Fruit fly (Drosophila melanogaster) whole organism, embryonic: Measurements from ENCODE around the gene CG32544.

Experiments
- Antp ChIP-seq: fragments of 200-800 bp; sonication (Bioruptor generic); optimal IDR thresholded peaks from 3 replicates; lab custom pipeline; 2016; ENCODE audit warnings: missing biosample characterization, missing genetic modification characterization
- CG10321 ChIP-seq: fragments of 200-800 bp; sonication (Bioruptor generic); IDR thresholded peaks from 2 replicates; pipeline ENCODE4 v1.3.6; 2022; ENCODE audit warnings: missing biosample characterization, missing genetic modification characterization
- CG10462 ChIP-seq: fragments of 200-800 bp; sonication (Bioruptor generic); optimal IDR thresholded peaks from 2 replicates; lab custom pipeline; 2016; ENCODE audit warnings: missing biosample characterization, missing genetic modification characterization
- CG10654 ChIP-seq: fragments of 200-800 bp; sonication (Bioruptor generic); optimal IDR thresholded peaks from 2 replicates; lab custom pipeline; 2016; ENCODE audit warnings: missing biosample characterization, missing genetic modification characterization
- CG11093 ChIP-seq: fragments of 200-800 bp; sonication (Bioruptor generic); IDR thresholded peaks from 3 replicates; pipeline ENCODE4 v1.3.6; 2022; ENCODE audit warnings: missing biosample characterization, missing genetic modification characterization
- CG12155 ChIP-seq: fragments of 200-800 bp; sonication (Bioruptor generic); optimal IDR thresholded peaks from 3 replicates; lab custom pipeline; 2016; ENCODE audit warnings: missing biosample characterization, missing genetic modification characterization
- CG1233 ChIP-seq: fragments of 200-800 bp; sonication (Bioruptor generic); optimal IDR thresholded peaks from 4 replicates; lab custom pipeline; 2018; ENCODE audit warnings: missing biosample characterization, mild to moderate bottlenecking, missing genetic modification characterization
- CG13296 ChIP-seq: fragments of 200-800 bp; sonication (Bioruptor generic); optimal IDR thresholded peaks from 3 replicates; lab custom pipeline; 2018; ENCODE audit warnings: missing biosample characterization, mild to moderate bottlenecking, missing genetic modification characterization
- CG13424 ChIP-seq: fragments of 200-800 bp; sonication (Bioruptor generic); optimal IDR thresholded peaks from 2 replicates; lab custom pipeline; 2019; ENCODE audit warnings: missing biosample characterization, mild to moderate bottlenecking, missing genetic modification characterization, moderate library complexity
- CG14014 ChIP-seq: fragments of 200-800 bp; sonication (Bioruptor generic); IDR thresholded peaks from 2 replicates; pipeline ENCODE4 v1.3.6; 2022; ENCODE audit warnings: missing biosample characterization, missing genetic modification characterization
- CG16863 ChIP-seq: fragments of 200-800 bp; sonication (Bioruptor generic); optimal IDR thresholded peaks from 3 replicates; lab custom pipeline; 2016; ENCODE audit warnings: missing biosample characterization, missing genetic modification characterization
- CG17186 ChIP-seq: fragments of 200-800 bp; sonication (Bioruptor generic); optimal IDR thresholded peaks from 3 replicates; lab custom pipeline; 2017; ENCODE audit warnings: missing biosample characterization, missing genetic modification reagents, missing genetic modification characterization
- CG2116 ChIP-seq: fragments of 200-800 bp; sonication (Bioruptor generic); optimal IDR thresholded peaks from 3 replicates; lab custom pipeline; 2018; ENCODE audit warnings: missing biosample characterization, mild to moderate bottlenecking, missing genetic modification characterization
- CG2678 ChIP-seq: fragments of 200-800 bp; sonication (Bioruptor generic); optimal IDR thresholded peaks from 3 replicates; lab custom pipeline; 2019; ENCODE audit warnings: missing biosample characterization, mild to moderate bottlenecking, missing genetic modification characterization, moderate library complexity
- CG30403 ChIP-seq: fragments of 200-800 bp; sonication (Bioruptor generic); optimal IDR thresholded peaks from 3 replicates; lab custom pipeline; 2016; ENCODE audit warnings: missing biosample characterization, missing genetic modification characterization
- CG43689 ChIP-seq: fragments of 200-800 bp; sonication (Bioruptor generic); IDR thresholded peaks from 2 replicates; pipeline ENCODE4 v1.3.6; 2022; ENCODE audit warnings: missing biosample characterization, missing genetic modification characterization
- CG6689 ChIP-seq: fragments of 200-800 bp; sonication (Bioruptor generic); IDR thresholded peaks from 2 replicates; pipeline ENCODE4 v1.3.6; 2022; ENCODE audit warnings: missing biosample characterization, missing genetic modification characterization
- CG6791 ChIP-seq: fragments of 200-800 bp; sonication (Bioruptor generic); IDR thresholded peaks from 3 replicates; pipeline ENCODE4 v1.3.6; 2022; ENCODE audit warnings: missing biosample characterization, missing genetic modification characterization; ENCODE audit not compliant: partially characterized antibody
- CG6854 ChIP-seq: fragments of 200-800 bp; sonication (Bioruptor generic); optimal IDR thresholded peaks from 3 replicates; lab custom pipeline; 2017; ENCODE audit warnings: missing biosample characterization, mild to moderate bottlenecking, missing genetic modification characterization
- CG7357 ChIP-seq: fragments of 200-800 bp; sonication (Bioruptor generic); IDR thresholded peaks from 3 replicates; pipeline ENCODE4 v1.3.6; 2022; ENCODE audit warnings: missing biosample characterization, missing genetic modification characterization
- Dbx ChIP-seq: fragments of 200-800 bp; sonication (Bioruptor generic); IDR thresholded peaks from 3 replicates; pipeline ENCODE4 v1.3.6; 2022; ENCODE audit warnings: missing biosample characterization, missing genetic modification characterization
- Dek ChIP-seq: fragments of 200-800 bp; sonication (Bioruptor generic); optimal IDR thresholded peaks from 3 replicates; lab custom pipeline; 2019; ENCODE audit warnings: missing biosample characterization, mild to moderate bottlenecking, missing genetic modification characterization, moderate library complexity
- Dll ChIP-seq: fragments of 200-800 bp; sonication (Bioruptor generic); IDR thresholded peaks from 4 replicates; pipeline ENCODE4 v1.3.6; 2022; ENCODE audit warnings: missing biosample characterization, missing genetic modification characterization; ENCODE audit not compliant: partially characterized antibody
- Ets65A ChIP-seq: fragments of 200-800 bp; sonication (Bioruptor generic); peaks from one replicate; lab custom pipeline; 2016; ENCODE audit warnings: missing biosample characterization, missing genetic modification characterization
- Fer1 ChIP-seq: fragments of 200-800 bp; sonication (Bioruptor generic); optimal IDR thresholded peaks from 2 replicates; lab custom pipeline; 2017; ENCODE audit warnings: missing biosample characterization, mild to moderate bottlenecking, missing genetic modification characterization
- HLH4C ChIP-seq: fragments of 200-800 bp; sonication (Bioruptor generic); IDR thresholded peaks from 3 replicates; pipeline ENCODE4 v1.3.6; 2022; ENCODE audit warnings: missing biosample characterization, missing genetic modification characterization; ENCODE audit not compliant: partially characterized antibody
- Hmx ChIP-seq: fragments of 200-800 bp; sonication (Bioruptor generic); optimal IDR thresholded peaks from 2 replicates; lab custom pipeline; 2016; ENCODE audit warnings: missing biosample characterization, missing genetic modification characterization
- Hr51 ChIP-seq, 2 experiments: fragments of 200-800 bp; sonication (Bioruptor generic); optimal IDR thresholded peaks; 2 replicates in 1 of 2; 3 replicates in 1 of 2; lab custom pipeline; 2016 to 2018; ENCODE audit warnings: missing biosample characterization in 2 of 2, missing genetic modification characterization in 2 of 2, mild to moderate bottlenecking in 1 of 2, moderate library complexity in 1 of 2
- Oaz ChIP-seq: fragments of 200-800 bp; sonication (Bioruptor generic); IDR thresholded peaks from 2 replicates; pipeline ENCODE4 v1.3.6; 2022; ENCODE audit warnings: missing biosample characterization, missing genetic modification characterization
- Opbp ChIP-seq: fragments of 200-800 bp; sonication (Bioruptor generic); IDR thresholded peaks from 3 replicates; pipeline ENCODE4 v1.3.6; 2022; ENCODE audit warnings: missing biosample characterization, missing genetic modification characterization; ENCODE audit not compliant: partially characterized antibody
- Rx ChIP-seq: fragments of 200-800 bp; sonication (Bioruptor generic); IDR thresholded peaks from 2 replicates; pipeline ENCODE4 v1.3.6; 2022; ENCODE audit warnings: missing biosample characterization, missing genetic modification characterization
- Scr ChIP-seq: fragments of 200-800 bp; sonication (Bioruptor generic); IDR thresholded peaks from 2 replicates; pipeline ENCODE4 v1.3.6; 2022; ENCODE audit warnings: missing biosample characterization, missing genetic modification characterization; ENCODE audit not compliant: partially characterized antibody
- Taf1 ChIP-seq: fragments of 200-800 bp; sonication (Bioruptor generic); IDR thresholded peaks from 2 replicates; pipeline ENCODE4 v1.3.6; 2022; ENCODE audit warnings: missing biosample characterization, missing genetic modification characterization
- az2 ChIP-seq: fragments of 200-800 bp; sonication (Bioruptor generic); optimal IDR thresholded peaks from 3 replicates; lab custom pipeline; 2016; ENCODE audit warnings: missing biosample characterization, missing genetic modification characterization
- bbx ChIP-seq: fragments of 200-800 bp; sonication (Bioruptor generic); IDR thresholded peaks from 2 replicates; pipeline ENCODE4 v1.3.6; 2022; ENCODE audit warnings: missing biosample characterization, missing genetic modification characterization; ENCODE audit not compliant: partially characterized antibody
- bowl ChIP-seq: fragments of 200-800 bp; sonication (Bioruptor generic); IDR thresholded peaks from 2 replicates; pipeline ENCODE4 v1.3.6; 2022; ENCODE audit warnings: missing biosample characterization, missing genetic modification characterization
- cas ChIP-seq: fragments of 200-800 bp; sonication (Bioruptor generic); IDR thresholded peaks from 2 replicates; pipeline ENCODE4 v1.3.6; 2022; ENCODE audit warnings: missing biosample characterization, missing genetic modification characterization
- emc ChIP-seq: fragments of 200-800 bp; sonication (Bioruptor generic); optimal IDR thresholded peaks from 2 replicates; lab custom pipeline; 2016; ENCODE audit warnings: missing biosample characterization, missing genetic modification characterization
- eve ChIP-seq, 2 experiments: fragments of >200 bp; optimal IDR thresholded peaks; 2 replicates each; lab custom pipeline; 2017; ENCODE audit warnings: missing biosample characterization in 2 of 2, missing genetic modification characterization in 2 of 2
- eyg ChIP-seq: fragments of 200-800 bp; sonication (Bioruptor generic); optimal IDR thresholded peaks from 3 replicates; lab custom pipeline; 2016; ENCODE audit warnings: missing biosample characterization, missing genetic modification characterization
- fd102C ChIP-seq: fragments of 200-800 bp; sonication (Bioruptor generic); optimal IDR thresholded peaks from 2 replicates; lab custom pipeline; 2018; ENCODE audit warnings: missing biosample characterization, mild to moderate bottlenecking, missing genetic modification characterization, moderate library complexity
- gsb-n ChIP-seq: fragments of 200-800 bp; sonication (Bioruptor generic); optimal IDR thresholded peaks from 3 replicates; lab custom pipeline; 2018; ENCODE audit warnings: missing biosample characterization, mild to moderate bottlenecking, missing genetic modification characterization
- her ChIP-seq: fragments of 200-800 bp; sonication (Bioruptor generic); optimal IDR thresholded peaks from 2 replicates; lab custom pipeline; 2016; ENCODE audit warnings: missing biosample characterization, missing genetic modification characterization
- luna ChIP-seq: fragments of 200-800 bp; sonication (Bioruptor generic); optimal IDR thresholded peaks from 2 replicates; lab custom pipeline; 2016; ENCODE audit warnings: missing biosample characterization, missing genetic modification characterization
- mam ChIP-seq: fragments of 200-800 bp; sonication (Bioruptor generic); optimal IDR thresholded peaks from 3 replicates; lab custom pipeline; 2016; ENCODE audit warnings: missing biosample characterization, missing genetic modification characterization
- odd ChIP-seq: fragments of 200-800 bp; sonication (Bioruptor generic); optimal IDR thresholded peaks from 2 replicates; lab custom pipeline; 2017; ENCODE audit warnings: missing biosample characterization, mild to moderate bottlenecking, missing genetic modification characterization
- pita ChIP-seq: fragments of 200-800 bp; sonication (Bioruptor generic); optimal IDR thresholded peaks from 2 replicates; lab custom pipeline; 2017; ENCODE audit warnings: missing biosample characterization, mild to moderate bottlenecking, missing genetic modification characterization
- pnt ChIP-seq: fragments of 200-800 bp; sonication (Bioruptor generic); optimal IDR thresholded peaks from 3 replicates; lab custom pipeline; 2016; ENCODE audit warnings: missing biosample characterization, missing genetic modification characterization
- pum ChIP-seq: fragments of 200-800 bp; sonication (Bioruptor generic); optimal IDR thresholded peaks from 2 replicates; lab custom pipeline; 2016; ENCODE audit warnings: missing biosample characterization, missing genetic modification characterization
- slou ChIP-seq: fragments of 200-800 bp; sonication (Bioruptor generic); optimal IDR thresholded peaks from 3 replicates; lab custom pipeline; 2016; ENCODE audit warnings: missing biosample characterization, missing genetic modification characterization
- tgo ChIP-seq: fragments of 200-800 bp; sonication (Bioruptor generic); IDR thresholded peaks from 3 replicates; pipeline ENCODE4 v1.3.6; 2022; ENCODE audit warnings: missing biosample characterization, missing genetic modification characterization
- usp ChIP-seq: fragments of >200 bp; optimal IDR thresholded peaks from 2 replicates; lab custom pipeline; 2017; ENCODE audit warnings: missing biosample characterization, missing genetic modification characterization
- yki ChIP-seq: fragments of >200 bp; optimal IDR thresholded peaks from 3 replicates; lab custom pipeline; 2018

CG32544 gene

DNA sequence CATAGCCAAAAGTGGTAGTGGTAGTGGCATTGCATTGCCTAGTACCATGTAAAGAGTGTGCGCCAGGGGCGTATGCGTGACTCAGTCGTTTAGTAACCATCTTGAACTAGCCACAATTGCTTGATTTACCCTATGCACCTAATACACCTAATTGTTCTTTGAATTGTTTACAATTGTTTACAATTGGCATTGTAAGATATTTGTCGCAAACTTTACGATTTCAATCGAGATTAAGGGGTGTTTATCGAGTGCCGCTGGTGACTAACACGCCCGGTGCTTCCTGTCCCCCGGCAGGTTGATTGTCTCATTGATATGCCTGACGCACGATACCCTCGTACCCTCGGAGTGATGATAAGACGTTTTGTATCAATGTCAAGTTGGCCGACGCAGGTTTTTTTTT lies 23.0 kb upstream of the CG32544 start (continued):
- TF ChIP-seq CG30403 (GFP tag; lab: Kevin White, UChicago) (peak; percentile 40), yki (lab: Kevin White, UChicago) (no peak), CG14014 (GFP tag; lab: Robert Waterston, UW) (no peak), Dll (GFP tag; lab: Robert Waterston, UW) (no peak), Dbx (no peak), CG12155 (GFP tag; lab: Kevin White, UChicago) (no peak), CG13424 (no peak), CG10321 (no peak), luna (no peak), pum (peak; percentile 33), slou (GFP tag; lab: Kevin White, UChicago) (no peak), Dek (tag; lab: Kevin White, UChicago) (peak; percentile 16), CG6791 (GFP tag; lab: Robert Waterston, UW) (no peak), CG10654 (no peak), usp (GFP tag; lab: Kevin White, UChicago) (no peak), CG2116 (no peak), tgo (peak; percentile 76), mam (GFP tag; lab: Kevin White, UChicago) (peak; percentile 31), odd (GFP tag; lab: Kevin White, UChicago) (no peak), CG2678 (tag; lab: Kevin White, UChicago) (peak; percentile 33), pita (GFP tag; lab: Kevin White, UChicago) (no peak), CG10462 (no peak), Opbp (GFP tag; lab: Robert Waterston, UW) (no peak), pnt (GFP tag; lab: Kevin White, UChicago) (no peak), cas (no peak), HLH4C (GFP tag; lab: Robert Waterston, UW) (no peak), eyg (GFP tag; lab: Kevin White, UChicago) (no peak), Hmx (GFP tag; lab: Kevin White, UChicago) (no peak), Ets65A (GFP tag; lab: Kevin White, UChicago) (peak; percentile 71), Oaz (GFP tag; lab: Robert Waterston, UW) (no peak), CG11093 (peak; percentile 60; the same call in 1 of the 3 replicates), fd102C (GFP tag; lab: Kevin White, UChicago) (no peak), CG7357 (peak; percentile 48; the same call in 1 of the 3 replicates), gsb-n (tag; lab: Kevin White, UChicago) (no peak), CG16863 (GFP tag; lab: Kevin White, UChicago) (no peak), CG1233 (GFP tag; lab: Kevin White, UChicago) (no peak), bbx (no peak), Scr (GFP tag; lab: Robert Waterston, UW) (no peak), Hr51 (GFP tag; optimal IDR thresholded peaks at IDR 0.05; lab: Kevin White, UChicago) (peak in 1 of 2 experiments; percentile 75), CG13296 (GFP tag; lab: Kevin White, UChicago) (no peak), Taf1 (GFP tag; lab: Robert Waterston, UW) (no peak), CG6854 (GFP tag; lab: Kevin White, UChicago) (no peak), emc (GFP tag; lab: Kevin White, UChicago) (no peak), Rx (GFP tag; lab: Robert Waterston, UW) (no peak), CG43689 (GFP tag; lab: Robert Waterston, UW) (0 out of 2 replicates have a peak, but pooled peaks have one; percentile 13), Fer1 (GFP tag; lab: Kevin White, UChicago) (no peak), CG6689 (GFP tag; lab: Robert Waterston, UW) (peak; percentile 66), bowl (GFP tag; lab: Robert Waterston, UW) (no peak), her (no peak), eve (GFP tag; optimal IDR thresholded peaks at IDR 0.05; lab: Kevin White, UChicago) (no peak), CG17186 (GFP tag; lab: Kevin White, UChicago) (no peak), Antp (peak; percentile 37), az2 (peak; percentile 25)
